Fruit fly (Drosophila melanogaster) whole organism: ENCODE data around the gene MBD-like.

Experiments used
- CG8478 ChIP-seq: fragments of >200 bp; optimal IDR thresholded peaks from 2 replicates; lab custom pipeline; 2018; ENCODE audit warnings: inconsistent platforms
- Dll ChIP-seq: fragments of >200 bp; optimal IDR thresholded peaks from 2 replicates; lab custom pipeline; 2017
- EcR ChIP-seq, 2 experiments: fragments of >200 bp; optimal IDR thresholded peaks; 2 replicates each; lab custom pipeline; 2017; ENCODE audit warnings: missing biosample characterization in 2 of 2, missing genetic modification characterization in 2 of 2, missing genetic modification reagents in 2 of 2
- pan ChIP-seq: fragments of >200 bp; optimal IDR thresholded peaks from 2 replicates; lab custom pipeline; 2017
- psq ChIP-seq: fragments of >200 bp; optimal IDR thresholded peaks from 2 replicates; lab custom pipeline; 2017
- usp ChIP-seq: fragments of >200 bp; optimal IDR thresholded peaks from 2 replicates; lab custom pipeline; 2017; ENCODE audit warnings: missing biosample characterization, missing genetic modification characterization, mixed read lengths

DNA sequence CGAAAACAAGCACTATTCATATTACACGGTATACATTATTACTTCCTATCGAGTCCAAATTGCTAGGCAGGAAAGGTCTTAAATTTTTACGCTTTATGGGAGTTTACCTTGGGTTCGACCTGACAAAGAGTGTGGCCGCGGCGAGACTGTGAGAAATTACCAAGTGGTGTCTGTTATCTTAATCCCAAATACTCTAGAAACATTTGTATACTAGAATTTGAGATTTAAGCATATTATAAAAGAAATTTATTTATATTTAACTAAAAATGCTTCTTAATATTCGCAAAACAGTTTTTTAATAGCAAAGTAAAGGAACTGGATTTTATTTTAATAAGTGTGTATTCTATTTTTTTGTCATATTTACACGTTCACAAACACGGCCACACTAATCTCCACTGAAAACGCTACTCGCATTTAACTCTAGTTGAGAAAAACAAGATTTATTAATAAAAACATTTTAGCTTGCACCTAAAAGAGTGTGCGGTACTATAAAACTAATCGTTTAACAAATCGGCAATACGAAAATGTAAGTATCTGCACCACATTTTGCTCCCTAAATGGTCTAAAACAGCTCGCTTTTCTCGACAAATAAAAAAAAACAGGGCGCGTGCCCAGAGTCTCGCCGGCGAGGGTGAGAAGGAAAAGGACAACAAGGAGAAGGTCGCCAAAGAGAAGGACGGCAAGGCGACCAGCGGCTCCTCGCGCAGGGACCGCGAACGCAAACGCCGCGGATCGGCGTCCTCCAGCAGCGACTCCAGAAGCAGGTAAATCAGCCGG is 7.7 kb upstream of the MBD-like start, which contains the start of the genes mura and RnpS1:
- TF ChIP-seq usp (no peak), psq (lab: Kevin White, UChicago) (no peak), CG8478 (lab: Kevin White, UChicago) (no peak), pan (no peak), Dll (lab: Kevin White, UChicago) (no peak), EcR (GFP tag; optimal IDR thresholded peaks at IDR 0.05; lab: Kevin White, UChicago) (no peak)
